Fruit fly (Drosophila melanogaster) whole organism, embryonic: ENCODE results near the gene Tet.

Experiments used
- Atf3 ChIP-seq: fragments of 200-800 bp; sonication (Bioruptor generic); optimal IDR thresholded peaks from 3 replicates; lab custom pipeline; 2016; ENCODE audit warnings: missing biosample characterization, missing genetic modification characterization
- Bgb ChIP-seq: fragments of 200-800 bp; sonication (Bioruptor generic); IDR thresholded peaks from 2 replicates; pipeline ENCODE4 v1.3.6; 2022; ENCODE audit warnings: missing biosample characterization, missing genetic modification characterization; ENCODE audit not compliant: partially characterized antibody
- C15 ChIP-seq: fragments of 200-800 bp; sonication (Bioruptor generic); IDR thresholded peaks from 3 replicates; pipeline ENCODE4 v1.3.6; 2022; ENCODE audit warnings: missing biosample characterization, missing genetic modification characterization
- CG1024 ChIP-seq: fragments of 200-800 bp; sonication (Bioruptor generic); IDR thresholded peaks from 2 replicates; pipeline ENCODE4 v1.3.6; 2022; ENCODE audit warnings: missing biosample characterization, missing genetic modification characterization
- CG10321 ChIP-seq: fragments of 200-800 bp; sonication (Bioruptor generic); IDR thresholded peaks from 2 replicates; pipeline ENCODE4 v1.3.6; 2022; ENCODE audit warnings: missing biosample characterization, missing genetic modification characterization
- CG11093 ChIP-seq: fragments of 200-800 bp; sonication (Bioruptor generic); IDR thresholded peaks from 3 replicates; pipeline ENCODE4 v1.3.6; 2022; ENCODE audit warnings: missing biosample characterization, missing genetic modification characterization
- CG12236 ChIP-seq: fragments of 200-800 bp; sonication (Bioruptor generic); optimal IDR thresholded peaks from 2 replicates; lab custom pipeline; 2016; ENCODE audit warnings: missing biosample characterization, missing genetic modification characterization
- CG1233 ChIP-seq: fragments of 200-800 bp; sonication (Bioruptor generic); optimal IDR thresholded peaks from 4 replicates; lab custom pipeline; 2018; ENCODE audit warnings: missing biosample characterization, mild to moderate bottlenecking, missing genetic modification characterization
- CG13296 ChIP-seq: fragments of 200-800 bp; sonication (Bioruptor generic); optimal IDR thresholded peaks from 3 replicates; lab custom pipeline; 2018; ENCODE audit warnings: missing biosample characterization, mild to moderate bottlenecking, missing genetic modification characterization
- CG14667 ChIP-seq: fragments of 200-800 bp; sonication (Bioruptor generic); IDR thresholded peaks from 2 replicates; pipeline ENCODE4 v1.3.6; 2022; ENCODE audit warnings: missing biosample characterization, missing genetic modification characterization
- CG15011 ChIP-seq: fragments of 200-800 bp; sonication (Bioruptor generic); optimal IDR thresholded peaks from 3 replicates; lab custom pipeline; 2018; ENCODE audit warnings: missing biosample characterization, mild to moderate bottlenecking, missing genetic modification characterization
- CG1529 ChIP-seq: fragments of 200-800 bp; sonication (Bioruptor generic); optimal IDR thresholded peaks from 3 replicates; lab custom pipeline; 2018; ENCODE audit warnings: missing biosample characterization, missing genetic modification characterization
- CG17328 ChIP-seq: fragments of 200-800 bp; sonication (Bioruptor generic); IDR thresholded peaks from 2 replicates; pipeline ENCODE4 v1.3.6; 2022; ENCODE audit warnings: missing biosample characterization, missing genetic modification characterization
- CG17568 ChIP-seq: fragments of 200-800 bp; sonication (Bioruptor generic); optimal IDR thresholded peaks from 2 replicates; lab custom pipeline; 2018; ENCODE audit warnings: missing biosample characterization, mild to moderate bottlenecking, missing genetic modification characterization, moderate library complexity
- CG1792 ChIP-seq: fragments of 200-800 bp; sonication (Bioruptor generic); optimal IDR thresholded peaks from 2 replicates; lab custom pipeline; 2016; ENCODE audit warnings: missing biosample characterization, missing genetic modification characterization
- CG18011 ChIP-seq: fragments of 200-800 bp; sonication (Bioruptor generic); optimal IDR thresholded peaks from 2 replicates; lab custom pipeline; 2017; ENCODE audit warnings: missing biosample characterization, missing genetic modification characterization, mild to moderate bottlenecking, moderate library complexity, missing genotype
- CG18262 ChIP-seq: fragments of 200-800 bp; optimal IDR thresholded peaks from 3 replicates; lab custom pipeline; 2019; ENCODE audit warnings: missing biosample characterization, mild to moderate bottlenecking, missing genetic modification characterization, moderate library complexity
- CG18619 ChIP-seq: fragments of 200-800 bp; sonication (Bioruptor generic); optimal IDR thresholded peaks from 3 replicates; lab custom pipeline; 2017; ENCODE audit warnings: missing biosample characterization, mild to moderate bottlenecking, missing genetic modification characterization
- CG3065 ChIP-seq: fragments of 200-800 bp; sonication (Bioruptor generic); optimal IDR thresholded peaks from 2 replicates; lab custom pipeline; 2016; ENCODE audit warnings: missing biosample characterization, missing genetic modification characterization
- CG32532 ChIP-seq: fragments of 200-800 bp; sonication (Bioruptor generic); IDR thresholded peaks from 2 replicates; pipeline ENCODE4 v1.3.6; 2022; ENCODE audit warnings: missing biosample characterization, missing genetic modification characterization
- CG6683 ChIP-seq: fragments of 200-800 bp; sonication (Bioruptor generic); optimal IDR thresholded peaks from 2 replicates; lab custom pipeline; 2017; ENCODE audit warnings: missing biosample characterization, mild to moderate bottlenecking, missing genetic modification characterization, missing genetic modification reagents
- CHES-1-like ChIP-seq: fragments of 200-800 bp; sonication (Bioruptor generic); optimal IDR thresholded peaks from 2 replicates; lab custom pipeline; 2016; ENCODE audit warnings: missing biosample characterization, missing genetic modification characterization
- CrebB ChIP-seq: fragments of 200-800 bp; sonication (Bioruptor generic); optimal IDR thresholded peaks from 3 replicates; lab custom pipeline; 2018; ENCODE audit warnings: missing biosample characterization, mild to moderate bottlenecking, missing genetic modification characterization
- E2f1 ChIP-seq: fragments of 200-800 bp; sonication (Bioruptor generic); IDR thresholded peaks from 2 replicates; pipeline ENCODE4 v1.3.6; 2022; ENCODE audit warnings: missing biosample characterization, missing genetic modification characterization
- H2.0 ChIP-seq: fragments of 200-800 bp; sonication (Bioruptor generic); IDR thresholded peaks from 2 replicates; pipeline ENCODE4 v1.3.6; 2022; ENCODE audit warnings: missing biosample characterization, missing genetic modification characterization
- Hand ChIP-seq: fragments of 200-800 bp; sonication (Bioruptor generic); optimal IDR thresholded peaks from 2 replicates; lab custom pipeline; 2017; ENCODE audit warnings: mild to moderate bottlenecking, missing biosample characterization, missing genetic modification reagents, missing genetic modification characterization
- HmgD ChIP-seq: fragments of 200-800 bp; sonication (Bioruptor generic); optimal IDR thresholded peaks from 3 replicates; lab custom pipeline; 2016; ENCODE audit warnings: missing biosample characterization, missing genetic modification characterization
- Hmr ChIP-seq: fragments of 200-800 bp; sonication (Bioruptor generic); optimal IDR thresholded peaks from 3 replicates; lab custom pipeline; 2017; ENCODE audit warnings: mild to moderate bottlenecking, missing biosample characterization, missing genetic modification reagents, missing genetic modification characterization
- Lpt ChIP-seq: fragments of >200 bp; optimal IDR thresholded peaks from 2 replicates; lab custom pipeline; 2018; ENCODE audit warnings: missing biosample characterization, missing genetic modification characterization
- Poxn ChIP-seq: fragments of 200-800 bp; sonication (Bioruptor generic); IDR thresholded peaks from 2 replicates; pipeline ENCODE4 v1.3.6; 2022; ENCODE audit warnings: missing biosample characterization, missing genetic modification characterization
- Vsx1 ChIP-seq: fragments of 200-800 bp; sonication (Bioruptor generic); optimal IDR thresholded peaks from 2 replicates; lab custom pipeline; 2017; ENCODE audit warnings: missing biosample characterization, mild to moderate bottlenecking, missing genetic modification characterization, missing genetic modification reagents
- cad ChIP-seq: fragments of >200 bp; optimal IDR thresholded peaks from 2 replicates; lab custom pipeline; 2017; ENCODE audit warnings: missing biosample characterization, missing genetic modification characterization
- cato ChIP-seq: fragments of 200-800 bp; sonication (Bioruptor generic); optimal IDR thresholded peaks from 2 replicates; lab custom pipeline; 2016; ENCODE audit warnings: missing biosample characterization, missing genetic modification characterization, borderline replicate concordance
- chn ChIP-seq: fragments of 200-800 bp; sonication (Bioruptor generic); optimal IDR thresholded peaks from 2 replicates; lab custom pipeline; 2016; ENCODE audit warnings: missing biosample characterization, missing genetic modification characterization
- croc ChIP-seq: fragments of 200-800 bp; sonication (Bioruptor generic); conservative IDR thresholded peaks from 3 replicates; pipeline ENCODE4 v1.3.6; 2022; ENCODE audit warnings: missing biosample characterization, missing genetic modification characterization
- eyg ChIP-seq: fragments of 200-800 bp; sonication (Bioruptor generic); optimal IDR thresholded peaks from 3 replicates; lab custom pipeline; 2016; ENCODE audit warnings: missing biosample characterization, missing genetic modification characterization
- fd64A ChIP-seq: fragments of 200-800 bp; sonication (Bioruptor generic); optimal IDR thresholded peaks from 3 replicates; lab custom pipeline; 2018; ENCODE audit warnings: missing biosample characterization, mild to moderate bottlenecking, missing genetic modification characterization
- gcm ChIP-seq: fragments of 200-800 bp; sonication (Bioruptor generic); optimal IDR thresholded peaks from 2 replicates; lab custom pipeline; 2019; ENCODE audit warnings: missing biosample characterization, mild to moderate bottlenecking, missing genetic modification characterization, moderate library complexity
- gt ChIP-seq: fragments of 200-800 bp; sonication (Bioruptor generic); IDR thresholded peaks from 2 replicates; pipeline ENCODE4 v1.3.6; 2022; ENCODE audit warnings: missing biosample characterization, missing genetic modification characterization
- ham ChIP-seq: fragments of 200-800 bp; sonication (Bioruptor generic); IDR thresholded peaks from 2 replicates; pipeline ENCODE4 v1.3.6; 2022; ENCODE audit warnings: missing biosample characterization, missing genetic modification characterization
- kah ChIP-seq: fragments of 200-800 bp; sonication (Bioruptor generic); optimal IDR thresholded peaks from 2 replicates; lab custom pipeline; 2018; ENCODE audit warnings: missing biosample characterization, mild to moderate bottlenecking, missing genetic modification characterization
- kni ChIP-seq: fragments of 200-800 bp; sonication (Bioruptor generic); optimal IDR thresholded peaks from 3 replicates; lab custom pipeline; 2017; ENCODE audit warnings: mild to moderate bottlenecking, missing biosample characterization, missing genetic modification reagents, missing genetic modification characterization
- knrl ChIP-seq: fragments of 200-800 bp; sonication (Bioruptor generic); IDR thresholded peaks from 3 replicates; pipeline ENCODE4 v1.3.6; 2022; ENCODE audit warnings: missing biosample characterization, missing genetic modification characterization; ENCODE audit not compliant: partially characterized antibody
- lbe ChIP-seq: fragments of 200-800 bp; sonication (Bioruptor generic); optimal IDR thresholded peaks from 2 replicates; lab custom pipeline; 2016; ENCODE audit warnings: missing biosample characterization, mild to moderate bottlenecking, missing genetic modification characterization
- nerfin-1 ChIP-seq: fragments of 200-800 bp; sonication (Bioruptor generic); optimal IDR thresholded peaks from 3 replicates; lab custom pipeline; 2019; ENCODE audit warnings: missing biosample characterization, mild to moderate bottlenecking, missing genetic modification characterization, moderate library complexity
- onecut ChIP-seq: fragments of 200-800 bp; sonication (Bioruptor generic); IDR thresholded peaks from 2 replicates; pipeline ENCODE4 v1.3.6; 2022; ENCODE audit warnings: missing biosample characterization, missing genetic modification characterization
- prd ChIP-seq, 3 experiments: fragments of >200 bp in 2 of 3; fragments of 200-800 bp in 1 of 3; sonication (Bioruptor generic) in 1 of 3; optimal IDR thresholded peaks in 2 of 3; IDR thresholded peaks in 1 of 3; 2 replicates in 2 of 3; 3 replicates in 1 of 3; pipeline versions ENCODE4 v1.3.6 to Lab custom; 2017 to 2022; ENCODE audit warnings: missing biosample characterization in 1 of 3, missing genetic modification characterization in 1 of 3
- repo ChIP-seq: fragments of 200-800 bp; sonication (Bioruptor generic); optimal IDR thresholded peaks from 2 replicates; lab custom pipeline; 2016; ENCODE audit warnings: missing biosample characterization, missing genetic modification characterization
- ssp ChIP-seq: fragments of 200-800 bp; sonication (Bioruptor generic); IDR thresholded peaks from 2 replicates; pipeline ENCODE4 v1.3.6; 2022; ENCODE audit warnings: missing biosample characterization, missing genetic modification characterization
- stc ChIP-seq: fragments of 200-800 bp; sonication (Bioruptor generic); IDR thresholded peaks from 2 replicates; pipeline ENCODE4 v1.3.6; 2022; ENCODE audit warnings: missing biosample characterization, missing genetic modification characterization
- tx ChIP-seq: fragments of 200-800 bp; sonication (Bioruptor generic); optimal IDR thresholded peaks from 2 replicates; lab custom pipeline; 2016; ENCODE audit warnings: missing biosample characterization, missing genetic modification characterization

The Tet gene

dm6 chr3L:2805956-2806527, 72.9 kb downstream of the Tet start (continued):
- peak; percentile 73 for TF ChIP-seq gt (GFP tag; lab: Robert Waterston, UW)
- TF ChIP-seq gcm (GFP tag; lab: Kevin White, UChicago), result no peak
- TF ChIP-seq CG3065, result no peak
- no peak for TF ChIP-seq HmgD (GFP tag; lab: Kevin White, UChicago)
- peak; percentile 78 for TF ChIP-seq CG1024 (GFP tag; lab: Robert Waterston, UW)
- no peak for TF ChIP-seq CG17568 (GFP tag; lab: Kevin White, UChicago)
- no peak for TF ChIP-seq CHES-1-like (GFP tag; lab: Kevin White, UChicago)
- no peak for TF ChIP-seq Lpt
- no peak for TF ChIP-seq CG6683 (GFP tag; lab: Kevin White, UChicago)
- peak; percentile 53 for TF ChIP-seq lbe (GFP tag; lab: Kevin White, UChicago)
- peak; percentile 90 for TF ChIP-seq E2f1
- TF ChIP-seq CG12236 (GFP tag; lab: Kevin White, UChicago), result no peak
- TF ChIP-seq Poxn, result no peak
- peak; percentile 14 for TF ChIP-seq CG15011 (GFP tag; lab: Kevin White, UChicago)
- TF ChIP-seq knrl, result no peak
- peak; percentile 95 for TF ChIP-seq CG32532 (GFP tag; lab: Robert Waterston, UW)
- peak; percentile 64; the same call in 1 of the 3 replicates for TF ChIP-seq C15
- no peak for TF ChIP-seq cad
- peak; percentile 68 for TF ChIP-seq croc (GFP tag; lab: Robert Waterston, UW)
- TF ChIP-seq prd (optimal IDR thresholded peaks at IDR 0.05; lab: Kevin White, UChicago), result no peak
- TF ChIP-seq prd (GFP tag; IDR thresholded peaks at IDR 0.05; lab: Robert Waterston, UW), result peak; percentile 94
- TF ChIP-seq Hand (GFP tag; lab: Kevin White, UChicago), result no peak
- TF ChIP-seq CG14667 (GFP tag; lab: Robert Waterston, UW), result peak; percentile 87
- TF ChIP-seq stc (GFP tag; lab: Robert Waterston, UW), result peak; percentile 80
- peak; percentile 31 for TF ChIP-seq CG18619 (GFP tag; lab: Kevin White, UChicago)
- peak; percentile 68 for TF ChIP-seq ssp
- TF ChIP-seq Vsx1, result peak; percentile 41
- TF ChIP-seq repo (GFP tag; lab: Kevin White, UChicago), result peak; percentile 20
- TF ChIP-seq kah, result no peak
- TF ChIP-seq CG18262 (tag; lab: Kevin White, UChicago), result peak; percentile 85
- no peak for TF ChIP-seq CrebB (tag; lab: Kevin White, UChicago)
- TF ChIP-seq H2.0 (GFP tag; lab: Robert Waterston, UW), result peak; percentile 78
- no peak for TF ChIP-seq fd64A
- TF ChIP-seq Atf3 (GFP tag; lab: Kevin White, UChicago), result no peak
- TF ChIP-seq Bgb (GFP tag; lab: Robert Waterston, UW), result no peak
- peak; percentile 76 for TF ChIP-seq CG17328 (GFP tag; lab: Robert Waterston, UW)
- TF ChIP-seq cato (GFP tag; lab: Kevin White, UChicago), result no peak
- TF ChIP-seq nerfin-1 (tag; lab: Kevin White, UChicago), result peak; percentile 52
- TF ChIP-seq CG18011 (GFP tag; lab: Kevin White, UChicago), result no peak
- TF ChIP-seq kni (GFP tag; lab: Kevin White, UChicago), result peak; percentile 73
- TF ChIP-seq CG1529 (GFP tag; lab: Kevin White, UChicago), result no peak
- no peak for TF ChIP-seq tx (GFP tag; lab: Kevin White, UChicago)
- no peak for TF ChIP-seq CG10321 (GFP tag; lab: Robert Waterston, UW)
- TF ChIP-seq ham (GFP tag; lab: Robert Waterston, UW), result no peak
- no peak for TF ChIP-seq CG1792 (GFP tag; lab: Kevin White, UChicago)
- no peak for TF ChIP-seq chn
- TF ChIP-seq eyg, result peak; percentile 7
- peak; percentile 57 for TF ChIP-seq CG1233 (GFP tag; lab: Kevin White, UChicago)
- TF ChIP-seq CG11093, result peak; percentile 81; the same call in 2 of the 3 replicates
- peak; percentile 52 for TF ChIP-seq Hmr (GFP tag; lab: Kevin White, UChicago)
- peak; percentile 33 for TF ChIP-seq CG13296 (GFP tag; lab: Kevin White, UChicago)
- TF ChIP-seq onecut (GFP tag; lab: Robert Waterston, UW), result peak; percentile 72
